Fruit fly (Drosophila melanogaster) whole organism, adult: ENCODE results near the gene CG42833.

ENCODE experiments used
- CG11617 ChIP-seq: fragments of 200-800 bp; sonication (Bioruptor generic); optimal IDR thresholded peaks from 2 replicates; lab custom pipeline; 2017; ENCODE audit warnings: mild to moderate bottlenecking, missing biosample characterization, missing genetic modification reagents, missing genetic modification characterization
- CG12768 ChIP-seq: fragments of 200-800 bp; sonication (Bioruptor generic); optimal IDR thresholded peaks from 2 replicates; lab custom pipeline; 2017; ENCODE audit warnings: missing biosample characterization, missing genetic modification characterization, mild to moderate bottlenecking, moderate library complexity, missing genetic modification reagents
- CG14711 ChIP-seq: fragments of 200-800 bp; sonication (Bioruptor generic); optimal IDR thresholded peaks from 2 replicates; lab custom pipeline; 2018; ENCODE audit warnings: missing biosample characterization, mild to moderate bottlenecking, missing genetic modification characterization, moderate library complexity
- CG1620 ChIP-seq: fragments of 200-800 bp; sonication (Bioruptor generic); optimal IDR thresholded peaks from 2 replicates; lab custom pipeline; 2016; ENCODE audit warnings: missing biosample characterization, missing genetic modification characterization
- CG33017 ChIP-seq: fragments of 200-800 bp; sonication (Bioruptor generic); optimal IDR thresholded peaks from 2 replicates; lab custom pipeline; 2018; ENCODE audit warnings: missing biosample characterization, mild to moderate bottlenecking, missing genetic modification characterization, moderate library complexity
- CG5204 ChIP-seq: fragments of 200-800 bp; sonication (Bioruptor generic); optimal IDR thresholded peaks from 2 replicates; lab custom pipeline; 2016; ENCODE audit warnings: missing biosample characterization, missing genetic modification characterization
- CG7045 ChIP-seq: fragments of 200-800 bp; sonication (Bioruptor generic); optimal IDR thresholded peaks from 2 replicates; lab custom pipeline; 2017; ENCODE audit warnings: missing biosample characterization, mild to moderate bottlenecking, missing genetic modification characterization
- CG7101 ChIP-seq: fragments of 200-800 bp; sonication (Bioruptor generic); optimal IDR thresholded peaks from 2 replicates; lab custom pipeline; 2018; ENCODE audit warnings: missing biosample characterization, mild to moderate bottlenecking, missing genetic modification characterization, moderate library complexity
- Clk ChIP-seq: fragments of 200-800 bp; sonication (Bioruptor generic); optimal IDR thresholded peaks from 2 replicates; lab custom pipeline; 2017; ENCODE audit warnings: missing biosample characterization, missing genetic modification characterization
- Crg-1 ChIP-seq: fragments of 200-800 bp; sonication (Bioruptor generic); optimal IDR thresholded peaks from 2 replicates; lab custom pipeline; 2016; ENCODE audit warnings: missing biosample characterization, missing genetic modification characterization
- Hr96 ChIP-seq: fragments of 200-800 bp; sonication (Bioruptor generic); optimal IDR thresholded peaks from 2 replicates; lab custom pipeline; 2016; ENCODE audit warnings: missing biosample characterization, missing genetic modification characterization
- Mnt ChIP-seq: fragments of 200-800 bp; sonication (Bioruptor generic); optimal IDR thresholded peaks from 2 replicates; lab custom pipeline; 2016; ENCODE audit warnings: missing biosample characterization, mild to moderate bottlenecking, missing genetic modification characterization
- bab1 ChIP-seq: fragments of 200-800 bp; sonication (Bioruptor generic); optimal IDR thresholded peaks from 3 replicates; lab custom pipeline; 2019; ENCODE audit warnings: missing biosample characterization, mild to moderate bottlenecking, missing genetic modification characterization, moderate library complexity
- cic ChIP-seq: fragments of 200-800 bp; sonication (Bioruptor generic); optimal IDR thresholded peaks from 2 replicates; lab custom pipeline; 2017; ENCODE audit warnings: missing biosample characterization, mild to moderate bottlenecking, missing genetic modification characterization, moderate library complexity
- cnc ChIP-seq, 2 experiments: fragments of >200 bp; optimal IDR thresholded peaks; 2 replicates each; lab custom pipeline; 2017
- kay ChIP-seq: fragments of 200-800 bp; sonication (Bioruptor generic); peaks from one replicate; lab custom pipeline; 2016; ENCODE audit warnings: missing biosample characterization, missing genetic modification characterization, borderline replicate concordance
- ovo ChIP-seq: fragments of 200-800 bp; sonication (Bioruptor generic); optimal IDR thresholded peaks from 2 replicates; lab custom pipeline; 2016; ENCODE audit warnings: missing biosample characterization, missing genetic modification characterization
- pad ChIP-seq: fragments of 200-800 bp; sonication (Bioruptor generic); optimal IDR thresholded peaks from 3 replicates; lab custom pipeline; 2017; ENCODE audit warnings: missing biosample characterization, missing genetic modification characterization, mild to moderate bottlenecking, moderate library complexity, missing genetic modification reagents
- tj ChIP-seq: fragments of 200-800 bp; sonication (Bioruptor generic); optimal IDR thresholded peaks from 3 replicates; lab custom pipeline; 2017; ENCODE audit warnings: missing biosample characterization, mild to moderate bottlenecking, missing genetic modification characterization, moderate library complexity
- toe ChIP-seq: fragments of 200-800 bp; sonication (Bioruptor generic); optimal IDR thresholded peaks from 2 replicates; lab custom pipeline; 2016; ENCODE audit warnings: missing biosample characterization, missing genetic modification characterization

The CG42833 gene

dm6 chr3L:20199569-20200247 lies at the start of gene CG42833:
Gene CG42833 (plus strand): TSS chr3L:20200093.
- TF ChIP-seq CG14711 (tag; lab: Kevin White, UChicago): no peak
- TF ChIP-seq kay (GFP tag; lab: Kevin White, UChicago): peak; percentile 93

DNA sequence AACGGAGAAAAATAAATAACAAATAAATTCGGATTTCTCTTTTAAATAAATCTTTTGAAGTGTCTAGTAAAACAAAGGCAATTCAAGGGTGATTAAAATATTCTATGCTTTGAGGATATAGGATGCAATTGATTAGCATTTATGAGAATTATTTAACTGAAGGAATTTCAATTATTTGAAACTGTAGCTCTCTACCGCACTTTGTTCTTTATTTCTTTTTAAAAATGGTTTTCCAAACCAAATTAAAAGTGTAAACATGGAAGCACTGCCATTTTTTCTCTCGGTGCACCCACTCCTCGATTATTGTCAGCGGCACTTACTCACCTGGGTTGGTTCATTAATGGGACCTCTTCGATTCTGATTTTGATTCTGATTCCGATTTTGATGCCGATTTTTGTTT lies 31.7 kb upstream of the CG42833 start:
- TF ChIP-seq kay (GFP tag; lab: Kevin White, UChicago) (peak; percentile 31), CG5204 (GFP tag; lab: Kevin White, UChicago) (no peak)

DNA sequence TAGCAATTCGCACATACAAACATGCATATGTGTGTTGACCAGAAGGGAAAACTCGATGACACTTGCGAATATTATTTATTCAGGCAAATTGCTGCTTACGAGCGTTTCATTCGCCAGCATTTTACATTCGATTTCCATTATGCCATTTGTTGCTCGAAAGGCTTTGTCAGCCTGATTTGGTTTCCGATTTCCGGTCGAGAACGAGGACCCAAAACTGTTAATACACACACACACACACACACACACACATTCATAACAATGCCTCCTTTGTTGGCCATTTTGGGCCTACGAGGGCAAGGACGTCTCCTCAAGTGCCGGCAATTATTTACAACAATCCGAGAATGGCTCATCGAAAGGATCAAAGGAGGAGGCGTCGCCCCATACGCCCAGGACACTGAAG lies 22.2 kb upstream of the CG42833 start:
- TF ChIP-seq Mnt (GFP tag; lab: Kevin White, UChicago) (no peak), cic (GFP tag; lab: Kevin White, UChicago) (no peak), tj (GFP tag; lab: Kevin White, UChicago) (no peak), Hr96 (GFP tag; lab: Kevin White, UChicago) (no peak), Clk (no peak), toe (GFP tag; lab: Kevin White, UChicago) (no peak), CG33017 (tag; lab: Kevin White, UChicago) (no peak), CG12768 (GFP tag; lab: Kevin White, UChicago) (no peak), CG11617 (no peak), CG7101 (tag; lab: Kevin White, UChicago) (no peak), cnc (optimal IDR thresholded peaks at IDR 0.05; lab: Kevin White, UChicago) (no peak), Crg-1 (GFP tag; lab: Kevin White, UChicago) (no peak), CG14711 (tag; lab: Kevin White, UChicago) (no peak), kay (GFP tag; lab: Kevin White, UChicago) (no peak), pad (no peak), CG5204 (GFP tag; lab: Kevin White, UChicago) (no peak), bab1 (GFP tag; lab: Kevin White, UChicago) (no peak), CG7045 (GFP tag; lab: Kevin White, UChicago) (no peak), CG1620 (GFP tag; lab: Kevin White, UChicago) (no peak), ovo (GFP tag; lab: Kevin White, UChicago) (no peak)

dm6 chr3L:20178101-20178500 lies 21.8 kb upstream of the CG42833 start:
- TF ChIP-seq toe (GFP tag; lab: Kevin White, UChicago): no peak
- no peak for TF ChIP-seq Mnt (GFP tag; lab: Kevin White, UChicago)
- TF ChIP-seq CG11617: no peak

- TF ChIP-seq tj (GFP tag; lab: Kevin White, UChicago) (no peak), Clk (no peak), CG7045 (GFP tag; lab: Kevin White, UChicago) (no peak), pad (no peak), CG12768 (GFP tag; lab: Kevin White, UChicago) (no peak), Crg-1 (GFP tag; lab: Kevin White, UChicago) (no peak), cnc (optimal IDR thresholded peaks at IDR 0.05; lab: Kevin White, UChicago) (no peak), cic (GFP tag; lab: Kevin White, UChicago) (no peak), kay (GFP tag; lab: Kevin White, UChicago) (no peak), toe (GFP tag; lab: Kevin White, UChicago) (no peak), Hr96 (GFP tag; lab: Kevin White, UChicago) (no peak), CG5204 (GFP tag; lab: Kevin White, UChicago) (no peak), CG14711 (tag; lab: Kevin White, UChicago) (no peak)
These were observed 17.1 kb upstream of the CG42833 start for dm6 chr3L:20182799-20183198.

- peak; percentile 7 for TF ChIP-seq CG5204 (GFP tag; lab: Kevin White, UChicago)
- TF ChIP-seq toe (GFP tag; lab: Kevin White, UChicago): no peak
These were observed 16.4 kb upstream of the CG42833 start for dm6 chr3L:20183345-20184088.

DNA sequence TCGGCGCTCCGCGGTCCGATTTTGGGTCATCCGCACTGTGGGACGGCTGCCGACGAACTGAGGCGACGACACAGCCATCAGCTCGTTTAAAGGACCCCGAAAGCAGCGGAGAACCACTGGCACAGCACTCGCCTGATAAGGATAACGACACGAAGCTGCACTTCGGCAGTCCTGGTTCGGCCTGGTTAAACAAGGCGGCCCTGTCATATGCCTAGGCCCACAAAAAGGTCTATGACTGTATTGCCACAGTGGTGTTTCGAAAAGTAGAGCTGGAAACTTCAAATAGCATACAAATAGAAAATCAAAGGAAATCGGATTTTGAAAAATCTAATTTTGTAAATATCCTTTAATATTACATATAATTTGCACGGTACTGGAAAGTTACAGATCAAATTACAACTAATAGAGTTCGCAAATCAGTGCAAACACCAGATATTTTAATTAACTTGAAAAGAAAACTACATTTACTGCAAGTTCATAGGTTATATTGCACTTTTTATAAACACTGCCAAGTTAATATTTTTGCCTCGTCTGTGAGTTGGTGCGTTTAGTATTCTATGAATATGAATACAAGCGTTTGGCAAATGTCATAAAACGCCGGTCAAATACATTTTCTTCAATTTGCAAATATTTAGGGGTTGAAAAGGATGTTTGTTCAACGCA lies 14.6 kb upstream of the CG42833 start:
- TF ChIP-seq Mnt (GFP tag; lab: Kevin White, UChicago) (no peak), bab1 (GFP tag; lab: Kevin White, UChicago) (no peak), CG11617 (peak; percentile 6), CG33017 (tag; lab: Kevin White, UChicago) (peak; percentile 32), CG1620 (GFP tag; lab: Kevin White, UChicago) (no peak), CG7045 (GFP tag; lab: Kevin White, UChicago) (no peak), cic (GFP tag; lab: Kevin White, UChicago) (no peak), CG5204 (GFP tag; lab: Kevin White, UChicago) (peak; percentile 51), CG12768 (GFP tag; lab: Kevin White, UChicago) (peak; percentile 18), Clk (no peak), ovo (GFP tag; lab: Kevin White, UChicago) (no peak), kay (GFP tag; lab: Kevin White, UChicago) (no peak), Hr96 (GFP tag; lab: Kevin White, UChicago) (no peak), toe (GFP tag; lab: Kevin White, UChicago) (peak; percentile 9), cnc (optimal IDR thresholded peaks at IDR 0.05; lab: Kevin White, UChicago) (no peak), CG7101 (tag; lab: Kevin White, UChicago) (peak; percentile 28), CG14711 (tag; lab: Kevin White, UChicago) (no peak), Crg-1 (GFP tag; lab: Kevin White, UChicago) (no peak), pad (no peak), tj (GFP tag; lab: Kevin White, UChicago) (no peak)
